8 fruit fly cellular contexts compared by ENCODE assay signal in genomic region chrX:17826807-17827703, dm6.
A peak's percentile ranks its signal among the peaks of the same experiment; 100 is the strongest.
TF ChIP-seq lines count a peak whose summit lies in the region.

Socs16D (minus strand) TSS chrX:17827564.

- TF ChIP-seq CTCF in S2 (optimal IDR thresholded peaks at IDR 0.05; lab: Kevin White, UChicago): peak; percentile 28 to 59
- TF ChIP-seq CTCF in whole organism, embryonic (GFP tag; optimal IDR thresholded peaks at IDR 0.05; lab: Kevin White, UChicago): peak; percentile 5

TF ChIP-seq in Kc167, 6 proteins besides CTCF, POLR2A, EP300 and RAD21:
- TF ChIP-seq insv (optimal IDR thresholded peaks at IDR 0.05; lab: Kevin White, UChicago): peak; percentile 100
- no peak for TF ChIP-seq Sin3A (optimal IDR thresholded peaks at IDR 0.05; lab: Kevin White, UChicago)

TF ChIP-seq in whole organism, 6 proteins besides CTCF, POLR2A, EP300 and RAD21:
- TF ChIP-seq psq (optimal IDR thresholded peaks at IDR 0.05; lab: Kevin White, UChicago): no peak
- peak; percentile 80 for TF ChIP-seq CG8478 (optimal IDR thresholded peaks at IDR 0.05; lab: Kevin White, UChicago)
- TF ChIP-seq Dll (optimal IDR thresholded peaks at IDR 0.05; lab: Kevin White, UChicago): peak; percentile 81
- TF ChIP-seq pan (optimal IDR thresholded peaks at IDR 0.05; lab: Kevin White, UChicago): no peak
- no peak for TF ChIP-seq usp (GFP tag; optimal IDR thresholded peaks at IDR 0.05; lab: Kevin White, UChicago)
- TF ChIP-seq EcR (GFP tag; optimal IDR thresholded peaks at IDR 0.05; lab: Kevin White, UChicago): no peak

TF ChIP-seq in whole organism, adult, 20 proteins besides CTCF, POLR2A, EP300 and RAD21 (continues in another document):
- TF ChIP-seq Crg-1 (GFP tag; optimal IDR thresholded peaks at IDR 0.05; lab: Kevin White, UChicago) (peak; percentile 56), cnc (optimal IDR thresholded peaks at IDR 0.05; lab: Kevin White, UChicago) (no peak), bab1 (GFP tag; optimal IDR thresholded peaks at IDR 0.05; lab: Kevin White, UChicago) (peak; percentile 80), CG33017 (tag; optimal IDR thresholded peaks at IDR 0.05; lab: Kevin White, UChicago) (no peak), cic (GFP tag; optimal IDR thresholded peaks at IDR 0.05; lab: Kevin White, UChicago) (peak; percentile 90), CG11617 (GFP tag; optimal IDR thresholded peaks at IDR 0.05; lab: Kevin White, UChicago) (peak; percentile 3), ovo (GFP tag; optimal IDR thresholded peaks at IDR 0.05; lab: Kevin White, UChicago) (peak; percentile 64), kay (GFP tag; lab: Kevin White, UChicago; ENCODE audit: borderline replicate concordance) (no peak), CG5204 (GFP tag; optimal IDR thresholded peaks at IDR 0.05; lab: Kevin White, UChicago) (no peak), Mnt (GFP tag; optimal IDR thresholded peaks at IDR 0.05; lab: Kevin White, UChicago) (peak; percentile 44), CG1620 (GFP tag; optimal IDR thresholded peaks at IDR 0.05; lab: Kevin White, UChicago) (peak; percentile 77), CG7045 (GFP tag; optimal IDR thresholded peaks at IDR 0.05; lab: Kevin White, UChicago) (no peak), pad (GFP tag; optimal IDR thresholded peaks at IDR 0.05; lab: Kevin White, UChicago) (peak; percentile 45), Clk (GFP tag; optimal IDR thresholded peaks at IDR 0.05; lab: Kevin White, UChicago) (no peak), CG7101 (tag; optimal IDR thresholded peaks at IDR 0.05; lab: Kevin White, UChicago) (peak; percentile 43), Hr96 (GFP tag; optimal IDR thresholded peaks at IDR 0.05; lab: Kevin White, UChicago) (peak; percentile 36), tj (GFP tag; optimal IDR thresholded peaks at IDR 0.05; lab: Kevin White, UChicago) (peak; percentile 65)

TF ChIP-seq in whole organism, embryonic, 481 proteins besides CTCF, POLR2A, EP300 and RAD21 (continues in another document):
- TF ChIP-seq Dbx (GFP tag; IDR thresholded peaks at IDR 0.05; lab: Robert Waterston, UW): peak; percentile 76
- peak; percentile 53 for TF ChIP-seq CG3995 (GFP tag; optimal IDR thresholded peaks at IDR 0.05; lab: Kevin White, UChicago)
- TF ChIP-seq fd96Cb (tag; optimal IDR thresholded peaks at IDR 0.05; lab: Kevin White, UChicago): no peak
- no peak for TF ChIP-seq otp (GFP tag; IDR thresholded peaks at IDR 0.05; lab: Robert Waterston, UW)
- TF ChIP-seq CG7271 (tag; optimal IDR thresholded peaks at IDR 0.05; lab: Kevin White, UChicago): no peak
- TF ChIP-seq ato (GFP tag; IDR thresholded peaks at IDR 0.05; lab: Robert Waterston, UW; ENCODE audit: partially characterized antibody): peak; percentile 97
- TF ChIP-seq CG12104 (GFP tag; optimal IDR thresholded peaks at IDR 0.05; lab: Kevin White, UChicago): no peak
- no peak for TF ChIP-seq H2.0 (GFP tag; IDR thresholded peaks at IDR 0.05; lab: Robert Waterston, UW)
- peak; percentile 48 for TF ChIP-seq sug (tag; optimal IDR thresholded peaks at IDR 0.05; lab: Kevin White, UChicago)
- no peak for TF ChIP-seq CrebB (tag; optimal IDR thresholded peaks at IDR 0.05; lab: Kevin White, UChicago)
- no peak for TF ChIP-seq Hmx (GFP tag; optimal IDR thresholded peaks at IDR 0.05; lab: Kevin White, UChicago)
- peak; percentile 17 for TF ChIP-seq CG10147 (GFP tag; optimal IDR thresholded peaks at IDR 0.05; lab: Kevin White, UChicago)
- peak; percentile 70 for TF ChIP-seq Dp (GFP tag; optimal IDR thresholded peaks at IDR 0.05; lab: Kevin White, UChicago)
- TF ChIP-seq Hand (GFP tag; optimal IDR thresholded peaks at IDR 0.05; lab: Kevin White, UChicago): peak; percentile 38
- peak; percentile 88 for TF ChIP-seq Ets97D (GFP tag; optimal IDR thresholded peaks at IDR 0.05; lab: Kevin White, UChicago)
- no peak for TF ChIP-seq btn (GFP tag; optimal IDR thresholded peaks at IDR 0.05; lab: Kevin White, UChicago)
- no peak for TF ChIP-seq Taf1 (GFP tag; IDR thresholded peaks at IDR 0.05; lab: Robert Waterston, UW)
- TF ChIP-seq CG34422 (GFP tag; IDR thresholded peaks at IDR 0.05; lab: Robert Waterston, UW): no peak

TF ChIP-seq in whole organism, prepupa, 60 proteins besides CTCF, POLR2A, EP300 and RAD21 (continues in another document):
- peak; percentile 33 for TF ChIP-seq OdsH (GFP tag; optimal IDR thresholded peaks at IDR 0.05; lab: Kevin White, UChicago)
- no peak for TF ChIP-seq CG8119 (GFP tag; IDR thresholded peaks at IDR 0.05; lab: Robert Waterston, UW)
- TF ChIP-seq cyc (GFP tag; optimal IDR thresholded peaks at IDR 0.05; lab: Kevin White, UChicago): peak; percentile 15
- TF ChIP-seq CG9139 (GFP tag; optimal IDR thresholded peaks at IDR 0.05; lab: Kevin White, UChicago): no peak
- peak; percentile 37 for TF ChIP-seq Met (GFP tag; optimal IDR thresholded peaks at IDR 0.05; lab: Kevin White, UChicago)
- no peak for TF ChIP-seq fd59A (GFP tag; optimal IDR thresholded peaks at IDR 0.05; lab: Kevin White, UChicago)
- no peak for TF ChIP-seq CG3919 (GFP tag; optimal IDR thresholded peaks at IDR 0.05; lab: Kevin White, UChicago)
- peak; percentile 94 for TF ChIP-seq fkh (GFP tag; optimal IDR thresholded peaks at IDR 0.05; lab: Kevin White, UChicago)
- peak; percentile 27 for TF ChIP-seq pdm3 (GFP tag; optimal IDR thresholded peaks at IDR 0.05; lab: Kevin White, UChicago)
- TF ChIP-seq Ets96B (tag; optimal IDR thresholded peaks at IDR 0.05; lab: Kevin White, UChicago): no peak
- TF ChIP-seq lz (GFP tag; optimal IDR thresholded peaks at IDR 0.05; lab: Kevin White, UChicago): peak; percentile 26
- TF ChIP-seq Ets21C (GFP tag; optimal IDR thresholded peaks at IDR 0.05; lab: Kevin White, UChicago): no peak
- no peak for TF ChIP-seq CG4318 (GFP tag; optimal IDR thresholded peaks at IDR 0.05; lab: Kevin White, UChicago)
- TF ChIP-seq Eip78C (GFP tag; lab: Kevin White, UChicago): peak; percentile 75
- TF ChIP-seq CG15336 (GFP tag; IDR thresholded peaks at IDR 0.05; lab: Robert Waterston, UW): peak; percentile 46
- peak; percentile 79 for TF ChIP-seq CG6854 (GFP tag; optimal IDR thresholded peaks at IDR 0.05; lab: Kevin White, UChicago)
- no peak for TF ChIP-seq net (GFP tag; optimal IDR thresholded peaks at IDR 0.05; lab: Kevin White, UChicago)
- peak; percentile 22 for TF ChIP-seq CG8632 (GFP tag; optimal IDR thresholded peaks at IDR 0.05; lab: Kevin White, UChicago)

TF ChIP-seq in whole organism, pupa, 21 proteins besides CTCF, POLR2A, EP300 and RAD21:
- TF ChIP-seq CG4496 (GFP tag; IDR thresholded peaks at IDR 0.05; lab: Robert Waterston, UW) (peak; percentile 27; the same call in 2 of the 3 replicates), Ets98B (GFP tag; IDR thresholded peaks at IDR 0.05; lab: Robert Waterston, UW) (peak; percentile 6; the same call in 1 of the 2 replicates), Snoo (tag; optimal IDR thresholded peaks at IDR 0.05; lab: Kevin White, UChicago) (peak; percentile 43), CG32121 (GFP tag; IDR thresholded peaks at IDR 0.05; lab: Robert Waterston, UW) (no peak), Pif1B (GFP tag; optimal IDR thresholded peaks at IDR 0.05; lab: Kevin White, UChicago) (peak; percentile 51), CG8301 (tag; optimal IDR thresholded peaks at IDR 0.05; lab: Kevin White, UChicago) (peak; percentile 7), EcR (GFP tag; optimal IDR thresholded peaks at IDR 0.05; lab: Kevin White, UChicago) (peak; percentile 20), CG17806 (tag; optimal IDR thresholded peaks at IDR 0.05; lab: Kevin White, UChicago) (no peak), CG13204 (GFP tag; optimal IDR thresholded peaks at IDR 0.05; lab: Kevin White, UChicago) (peak; percentile 18)

TF ChIP-seq in whole organism, wandering third instar larva, 38 proteins besides CTCF, POLR2A, EP300 and RAD21 (continues in another document):
- TF ChIP-seq pan (optimal IDR thresholded peaks at IDR 0.05; lab: Kevin White, UChicago): no peak
- peak in 1 of 2 experiments; percentile 25 for TF ChIP-seq foxo (GFP tag; optimal IDR thresholded peaks at IDR 0.05; lab: Kevin White, UChicago)
- TF ChIP-seq brk (GFP tag; optimal IDR thresholded peaks at IDR 0.05; lab: Kevin White, UChicago): peak; percentile 45
- TF ChIP-seq ey (GFP tag; optimal IDR thresholded peaks at IDR 0.05; lab: Kevin White, UChicago): peak; percentile 23
- TF ChIP-seq Hr78 (GFP tag; optimal IDR thresholded peaks at IDR 0.05; lab: Kevin White, UChicago): peak; percentile 82
- TF ChIP-seq lola (GFP tag; optimal IDR thresholded peaks at IDR 0.05; lab: Kevin White, UChicago): no peak
- peak; percentile 40 for TF ChIP-seq rgr (GFP tag; optimal IDR thresholded peaks at IDR 0.05; lab: Kevin White, UChicago)
- peak; percentile 4 for TF ChIP-seq woc (GFP tag; optimal IDR thresholded peaks at IDR 0.05; lab: Kevin White, UChicago)
- peak; percentile 28 for TF ChIP-seq CG9705 (GFP tag; optimal IDR thresholded peaks at IDR 0.05; lab: Kevin White, UChicago)
- TF ChIP-seq dsf (GFP tag; optimal IDR thresholded peaks at IDR 0.05; lab: Kevin White, UChicago; ENCODE audit: borderline replicate concordance): no peak
- TF ChIP-seq Dif (GFP tag; optimal IDR thresholded peaks at IDR 0.05; lab: Kevin White, UChicago; ENCODE audit: partially characterized antibody): no peak
- TF ChIP-seq GATAd (GFP tag; optimal IDR thresholded peaks at IDR 0.05; lab: Kevin White, UChicago): no peak
- TF ChIP-seq tai (GFP tag; optimal IDR thresholded peaks at IDR 0.05; lab: Kevin White, UChicago): no peak
- no peak for TF ChIP-seq CG32264 (GFP tag; optimal IDR thresholded peaks at IDR 0.05; lab: Kevin White, UChicago)
- peak; percentile 99 for TF ChIP-seq N (GFP tag; optimal IDR thresholded peaks at IDR 0.05; lab: Kevin White, UChicago)
- no peak for TF ChIP-seq Rel (GFP tag; optimal IDR thresholded peaks at IDR 0.05; lab: Kevin White, UChicago)
- peak; percentile 1 for TF ChIP-seq Rel (tag; optimal IDR thresholded peaks at IDR 0.05; lab: Kevin White, UChicago)
- no peak for TF ChIP-seq usp (GFP tag; optimal IDR thresholded peaks at IDR 0.05; lab: Kevin White, UChicago)
- TF ChIP-seq Sp1 (GFP tag; optimal IDR thresholded peaks at IDR 0.05; lab: Kevin White, UChicago): peak; percentile 51
- TF ChIP-seq CrebA (GFP tag; optimal IDR thresholded peaks at IDR 0.05; lab: Kevin White, UChicago; ENCODE audit: borderline replicate concordance): no peak
- TF ChIP-seq Hr83 (GFP tag; optimal IDR thresholded peaks at IDR 0.05; lab: Kevin White, UChicago; ENCODE audit: poor library complexity, severe bottlenecking): peak; percentile 54
- TF ChIP-seq Jra (GFP tag; optimal IDR thresholded peaks at IDR 0.05; lab: Kevin White, UChicago): no peak
- peak; percentile 40 for TF ChIP-seq fru (GFP tag; optimal IDR thresholded peaks at IDR 0.05; lab: Kevin White, UChicago)
- no peak for TF ChIP-seq Myc (optimal IDR thresholded peaks at IDR 0.05; lab: Kevin White, UChicago)
- TF ChIP-seq OdsH (GFP tag; optimal IDR thresholded peaks at IDR 0.05; lab: Kevin White, UChicago): peak; percentile 46
- TF ChIP-seq br (GFP tag; optimal IDR thresholded peaks at IDR 0.05; lab: Kevin White, UChicago): peak; percentile 48
- TF ChIP-seq dl (GFP tag; optimal IDR thresholded peaks at IDR 0.05; lab: Kevin White, UChicago; ENCODE audit: insufficient read depth in 1 of 2, partially characterized antibody in 2 of 2): no peak
- TF ChIP-seq HLH106 (tag; optimal IDR thresholded peaks at IDR 0.05; lab: Kevin White, UChicago): peak; percentile 26
- peak; percentile 42 for TF ChIP-seq psq (GFP tag; optimal IDR thresholded peaks at IDR 0.05; lab: Kevin White, UChicago)
